Fruit fly (Drosophila melanogaster) whole organism, prepupa: Measurements from ENCODE around the gene CG14687.

ENCODE experiments used
- Blimp-1 ChIP-seq: fragments of 200-800 bp; sonication (Bioruptor generic); optimal IDR thresholded peaks from 3 replicates; lab custom pipeline; 2017; ENCODE audit warnings: missing biosample characterization, missing genetic modification characterization, mild to moderate bottlenecking, moderate library complexity, missing genetic modification reagents
- CG10669 ChIP-seq: fragments of 200-800 bp; sonication (Bioruptor generic); optimal IDR thresholded peaks from 3 replicates; lab custom pipeline; 2018; ENCODE audit warnings: missing biosample characterization, mild to moderate bottlenecking, missing genetic modification characterization, moderate library complexity
- CG11294 ChIP-seq: fragments of 200-800 bp; sonication (Bioruptor generic); IDR thresholded peaks from 2 replicates; pipeline ENCODE4 v1.3.6; 2022; ENCODE audit warnings: missing biosample characterization, missing genetic modification characterization
- CG11762 ChIP-seq: fragments of 200-800 bp; sonication (Bioruptor generic); optimal IDR thresholded peaks from 3 replicates; lab custom pipeline; 2016; ENCODE audit warnings: missing biosample characterization, missing genetic modification characterization; ENCODE audit not compliant: insufficient read depth
- CG11902 ChIP-seq: fragments of 200-800 bp; sonication (Bioruptor generic); optimal IDR thresholded peaks from 3 replicates; lab custom pipeline; 2016; ENCODE audit warnings: missing biosample characterization, missing genetic modification characterization
- CG15336 ChIP-seq: fragments of 200-800 bp; sonication (Bioruptor generic); IDR thresholded peaks from 2 replicates; pipeline ENCODE4 v1.3.6; 2022; ENCODE audit warnings: missing biosample characterization, missing genetic modification characterization
- CG1621 ChIP-seq: fragments of 200-800 bp; sonication (Bioruptor generic); optimal IDR thresholded peaks from 3 replicates; lab custom pipeline; 2018; ENCODE audit warnings: missing biosample characterization, mild to moderate bottlenecking, missing genetic modification characterization
- CG16779 ChIP-seq: fragments of 200-800 bp; sonication (Bioruptor generic); optimal IDR thresholded peaks from 3 replicates; lab custom pipeline; 2017; ENCODE audit warnings: missing biosample characterization, mild to moderate bottlenecking, missing genetic modification characterization
- CG3032 ChIP-seq: fragments of 200-800 bp; optimal IDR thresholded peaks from 2 replicates; lab custom pipeline; 2019; ENCODE audit warnings: missing biosample characterization, mild to moderate bottlenecking, missing genetic modification characterization, moderate library complexity
- CG31627 ChIP-seq: fragments of 200-800 bp; sonication (Bioruptor generic); optimal IDR thresholded peaks from 3 replicates; lab custom pipeline; 2016; ENCODE audit warnings: missing biosample characterization, missing genetic modification characterization
- CG32006 ChIP-seq: fragments of 200-800 bp; sonication (Bioruptor generic); optimal IDR thresholded peaks from 3 replicates; lab custom pipeline; 2017; ENCODE audit warnings: missing biosample characterization, mild to moderate bottlenecking, missing genetic modification characterization
- CG3919 ChIP-seq: fragments of 200-800 bp; sonication (Bioruptor generic); optimal IDR thresholded peaks from 3 replicates; lab custom pipeline; 2016; ENCODE audit warnings: missing biosample characterization, missing genetic modification characterization
- CG6163 ChIP-seq: fragments of 200-800 bp; sonication (Bioruptor generic); IDR thresholded peaks from 3 replicates; pipeline ENCODE4 v1.3.6; 2022; ENCODE audit warnings: missing biosample characterization, missing genetic modification characterization
- CG6276 ChIP-seq: fragments of 200-800 bp; sonication (Bioruptor generic); optimal IDR thresholded peaks from 2 replicates; lab custom pipeline; 2017; ENCODE audit warnings: missing biosample characterization, mild to moderate bottlenecking, missing genetic modification characterization
- CG6792 ChIP-seq: fragments of 200-800 bp; sonication (Bioruptor generic); optimal IDR thresholded peaks from 3 replicates; lab custom pipeline; 2016; ENCODE audit warnings: missing biosample characterization, missing genetic modification characterization
- CG6808 ChIP-seq: fragments of 200-800 bp; sonication (Bioruptor generic); optimal IDR thresholded peaks from 3 replicates; lab custom pipeline; 2017; ENCODE audit warnings: missing biosample characterization, missing genetic modification characterization, mild to moderate bottlenecking, moderate library complexity, missing genetic modification reagents
- CG6854 ChIP-seq: fragments of 200-800 bp; sonication (Bioruptor generic); optimal IDR thresholded peaks from 2 replicates; lab custom pipeline; 2017; ENCODE audit warnings: missing biosample characterization, mild to moderate bottlenecking, missing genetic modification characterization
- CG7368 ChIP-seq: fragments of 200-800 bp; sonication (Bioruptor generic); optimal IDR thresholded peaks from 3 replicates; lab custom pipeline; 2016; ENCODE audit warnings: missing biosample characterization, missing genetic modification characterization
- CG8119 ChIP-seq: fragments of 200-800 bp; sonication (Bioruptor generic); IDR thresholded peaks from 3 replicates; pipeline ENCODE4 v1.3.6; 2022; ENCODE audit warnings: missing biosample characterization, missing genetic modification characterization
- CG8632 ChIP-seq: fragments of 200-800 bp; sonication (Bioruptor generic); optimal IDR thresholded peaks from 3 replicates; lab custom pipeline; 2016; ENCODE audit warnings: missing biosample characterization, missing genetic modification characterization
- CG9139 ChIP-seq: fragments of 200-800 bp; sonication (Bioruptor generic); optimal IDR thresholded peaks from 3 replicates; lab custom pipeline; 2017; ENCODE audit warnings: missing biosample characterization, mild to moderate bottlenecking, missing genetic modification characterization
- Eip75B ChIP-seq: fragments of 200-800 bp; sonication (Bioruptor generic); optimal IDR thresholded peaks from 3 replicates; lab custom pipeline; 2016; ENCODE audit warnings: missing biosample characterization, missing genetic modification characterization
- Eip78C ChIP-seq: fragments of 200-800 bp; sonication (Bioruptor generic); peaks from one replicate; lab custom pipeline; 2016; ENCODE audit warnings: missing biosample characterization, missing genetic modification characterization
- Ets21C ChIP-seq: fragments of 200-800 bp; sonication (Bioruptor generic); optimal IDR thresholded peaks from 3 replicates; lab custom pipeline; 2016; ENCODE audit warnings: missing biosample characterization, missing genetic modification characterization
- Ets96B ChIP-seq: fragments of 200-800 bp; optimal IDR thresholded peaks from 2 replicates; lab custom pipeline; 2019; ENCODE audit warnings: missing biosample characterization, mild to moderate bottlenecking, missing genetic modification characterization, moderate library complexity
- Gug ChIP-seq: fragments of 200-800 bp; sonication (Bioruptor generic); IDR thresholded peaks from 2 replicates; pipeline ENCODE4 v1.3.6; 2022; ENCODE audit warnings: missing biosample characterization, missing genetic modification characterization
- Hr39 ChIP-seq: fragments of 200-800 bp; sonication (Bioruptor generic); optimal IDR thresholded peaks from 2 replicates; lab custom pipeline; 2016; ENCODE audit warnings: missing biosample characterization, missing genetic modification characterization
- Hr4 ChIP-seq: fragments of 200-800 bp; sonication (Bioruptor generic); optimal IDR thresholded peaks from 3 replicates; lab custom pipeline; 2016; ENCODE audit warnings: missing biosample characterization, missing genetic modification characterization
- Lpt ChIP-seq: fragments of 200-800 bp; sonication (Bioruptor generic); optimal IDR thresholded peaks from 3 replicates; lab custom pipeline; 2016; ENCODE audit warnings: missing biosample characterization, missing genetic modification characterization
- Met ChIP-seq: fragments of 200-800 bp; sonication (Bioruptor generic); optimal IDR thresholded peaks from 3 replicates; lab custom pipeline; 2016; ENCODE audit warnings: missing biosample characterization, missing genetic modification characterization
- OdsH ChIP-seq: fragments of 200-800 bp; sonication (Bioruptor generic); optimal IDR thresholded peaks from 3 replicates; lab custom pipeline; 2016; ENCODE audit warnings: missing biosample characterization, missing genetic modification characterization
- Smox ChIP-seq: fragments of 200-800 bp; sonication (Bioruptor generic); optimal IDR thresholded peaks from 3 replicates; lab custom pipeline; 2016; ENCODE audit warnings: missing biosample characterization, missing genetic modification characterization
- Sox102F ChIP-seq: fragments of 200-800 bp; sonication (Bioruptor generic); optimal IDR thresholded peaks from 2 replicates; lab custom pipeline; 2016; ENCODE audit warnings: missing biosample characterization, mild to moderate bottlenecking, missing genetic modification characterization
- Sox15 ChIP-seq: fragments of 200-800 bp; sonication (Bioruptor generic); optimal IDR thresholded peaks from 3 replicates; lab custom pipeline; 2016; ENCODE audit warnings: missing biosample characterization, missing genetic modification characterization
- achi ChIP-seq: fragments of 200-800 bp; sonication (Bioruptor generic); optimal IDR thresholded peaks from 3 replicates; lab custom pipeline; 2016; ENCODE audit warnings: missing biosample characterization, missing genetic modification characterization
- acj6 ChIP-seq: fragments of 200-800 bp; sonication (Bioruptor generic); optimal IDR thresholded peaks from 3 replicates; lab custom pipeline; 2016; ENCODE audit warnings: missing biosample characterization, missing genetic modification characterization
- cyc ChIP-seq: fragments of 200-800 bp; sonication (Bioruptor generic); optimal IDR thresholded peaks from 3 replicates; lab custom pipeline; 2016; ENCODE audit warnings: missing biosample characterization, missing genetic modification characterization
- dac ChIP-seq: fragments of 200-800 bp; sonication (Bioruptor generic); optimal IDR thresholded peaks from 2 replicates; lab custom pipeline; 2017; ENCODE audit warnings: missing biosample characterization, mild to moderate bottlenecking, missing genetic modification characterization
- dsx ChIP-seq: fragments of 200-800 bp; optimal IDR thresholded peaks from 3 replicates; lab custom pipeline; 2019; ENCODE audit warnings: missing biosample characterization, mild to moderate bottlenecking, missing genetic modification characterization, moderate library complexity; ENCODE audit not compliant: poor library complexity, severe bottlenecking
- eg ChIP-seq: fragments of 200-800 bp; sonication (Bioruptor generic); IDR thresholded peaks from 3 replicates; pipeline ENCODE4 v1.3.6; 2022; ENCODE audit warnings: missing biosample characterization, missing genetic modification characterization
- esn ChIP-seq: fragments of 200-800 bp; sonication (Bioruptor generic); optimal IDR thresholded peaks from 2 replicates; lab custom pipeline; 2016; ENCODE audit warnings: missing biosample characterization, mild to moderate bottlenecking, missing genetic modification characterization, moderate library complexity
- fd59A ChIP-seq: fragments of 200-800 bp; sonication (Bioruptor generic); optimal IDR thresholded peaks from 2 replicates; lab custom pipeline; 2017; ENCODE audit warnings: missing biosample characterization, mild to moderate bottlenecking, missing genetic modification characterization, missing genetic modification reagents
- fd85E ChIP-seq: fragments of 200-800 bp; sonication (Bioruptor generic); optimal IDR thresholded peaks from 3 replicates; lab custom pipeline; 2016; ENCODE audit warnings: missing biosample characterization, missing genetic modification characterization
- fkh ChIP-seq: fragments of 200-800 bp; sonication (Bioruptor generic); optimal IDR thresholded peaks from 3 replicates; lab custom pipeline; 2017; ENCODE audit warnings: missing biosample characterization, mild to moderate bottlenecking, missing genetic modification characterization, moderate library complexity
- lz ChIP-seq: fragments of 200-800 bp; sonication (Bioruptor generic); optimal IDR thresholded peaks from 3 replicates; lab custom pipeline; 2016; ENCODE audit warnings: missing biosample characterization, missing genetic modification characterization
- net ChIP-seq: fragments of 200-800 bp; sonication (Bioruptor generic); optimal IDR thresholded peaks from 3 replicates; lab custom pipeline; 2016; ENCODE audit warnings: missing biosample characterization, missing genetic modification characterization
- salr ChIP-seq, 2 experiments: fragments of 200-800 bp; sonication (Bioruptor generic); optimal IDR thresholded peaks; 3 replicates each; lab custom pipeline; 2016 to 2018; ENCODE audit warnings: missing biosample characterization in 2 of 2, missing genetic modification characterization in 2 of 2, mild to moderate bottlenecking in 1 of 2
- ss ChIP-seq, 2 experiments: fragments of 200-800 bp; sonication (Bioruptor generic); optimal IDR thresholded peaks; 2 replicates in 1 of 2; 3 replicates in 1 of 2; lab custom pipeline; 2017 to 2018; ENCODE audit warnings: mild to moderate bottlenecking in 2 of 2, missing biosample characterization in 2 of 2, missing genetic modification characterization in 2 of 2, moderate library complexity in 1 of 2
- svp ChIP-seq: fragments of 200-800 bp; sonication (Bioruptor generic); peaks from one replicate; lab custom pipeline; 2016; ENCODE audit warnings: missing biosample characterization, missing genetic modification characterization
- vri ChIP-seq: fragments of 200-800 bp; sonication (Bioruptor generic); optimal IDR thresholded peaks from 3 replicates; lab custom pipeline; 2016; ENCODE audit warnings: missing biosample characterization, mild to moderate bottlenecking, missing genetic modification characterization

Gene CG14687

dm6 chr3R:10828688-10829087 lies 36.0 kb downstream of the CG14687 start:
- TF ChIP-seq fkh (no peak), Eip78C (GFP tag; lab: Kevin White, UChicago) (peak; percentile 24), CG11294 (no peak), CG6854 (GFP tag; lab: Kevin White, UChicago) (peak; percentile 57), CG32006 (GFP tag; lab: Kevin White, UChicago) (no peak), Ets21C (no peak), ss (GFP tag; optimal IDR thresholded peaks at IDR 0.05; lab: Kevin White, UChicago) (peak in 1 of 2 experiments; percentile 70), CG8632 (no peak), svp (peak; percentile 56), Hr39 (GFP tag; lab: Kevin White, UChicago) (no peak)
- TF ChIP-seq, all 60 proteins: peak for 4

DNA sequence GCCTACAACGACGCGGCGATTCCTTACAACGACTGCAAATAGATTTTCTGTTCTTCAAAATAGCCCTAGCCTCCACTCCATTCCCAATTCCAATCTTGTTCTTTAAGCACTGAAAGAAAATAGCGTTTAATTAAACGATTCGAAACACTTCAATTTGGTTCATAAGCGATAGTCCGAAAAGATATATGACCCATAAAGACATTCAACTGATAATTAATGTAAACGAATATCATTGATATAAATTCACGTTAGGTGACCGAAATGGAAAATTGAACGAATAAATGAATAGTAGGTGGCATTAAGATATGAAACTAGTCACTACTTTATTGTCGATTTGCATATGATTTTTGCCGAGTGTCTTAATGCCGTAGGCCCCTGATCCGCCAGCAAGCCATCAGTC lies 37.0 kb downstream of the CG14687 start:
- TF ChIP-seq dac (GFP tag; lab: Kevin White, UChicago) (no peak), achi (GFP tag; lab: Kevin White, UChicago) (peak; percentile 31), fd59A (peak; percentile 66), CG9139 (GFP tag; lab: Kevin White, UChicago) (peak; percentile 8), CG3919 (GFP tag; lab: Kevin White, UChicago) (peak; percentile 30), CG7368 (GFP tag; lab: Kevin White, UChicago) (no peak), CG6808 (GFP tag; lab: Kevin White, UChicago) (peak; percentile 81), Blimp-1 (GFP tag; lab: Kevin White, UChicago) (no peak), CG6163 (GFP tag; lab: Robert Waterston, UW) (0 out of 3 replicates have a peak, but pooled peaks have one; percentile 35), Hr39 (GFP tag; lab: Kevin White, UChicago) (no peak), eg (GFP tag; lab: Robert Waterston, UW) (no peak), CG6792 (GFP tag; lab: Kevin White, UChicago) (no peak), Eip78C (GFP tag; lab: Kevin White, UChicago) (peak; percentile 88), CG16779 (tag; lab: Kevin White, UChicago) (no peak), CG1621 (tag; lab: Kevin White, UChicago) (peak; percentile 51), Smox (no peak), Gug (GFP tag; lab: Robert Waterston, UW) (no peak), salr (GFP tag; optimal IDR thresholded peaks at IDR 0.05; lab: Kevin White, UChicago) (peak; percentile 24 to 43), fkh (no peak), acj6 (GFP tag; lab: Kevin White, UChicago) (no peak), vri (GFP tag; lab: Kevin White, UChicago) (no peak), CG11762 (GFP tag; lab: Kevin White, UChicago) (no peak), Met (GFP tag; lab: Kevin White, UChicago) (no peak), Sox102F (no peak), CG6276 (GFP tag; lab: Kevin White, UChicago) (no peak), lz (GFP tag; lab: Kevin White, UChicago) (no peak), CG8632 (no peak), ss (GFP tag; optimal IDR thresholded peaks at IDR 0.05; lab: Kevin White, UChicago) (peak; percentile 55 to 61), CG6854 (GFP tag; lab: Kevin White, UChicago) (no peak), CG3032 (peak; percentile 80), Lpt (GFP tag; lab: Kevin White, UChicago) (no peak), svp (no peak), esn (GFP tag; lab: Kevin White, UChicago) (no peak), CG15336 (GFP tag; lab: Robert Waterston, UW) (no peak), net (GFP tag; lab: Kevin White, UChicago) (no peak), Sox15 (GFP tag; lab: Kevin White, UChicago) (no peak), CG31627 (GFP tag; lab: Kevin White, UChicago) (no peak), CG8119 (GFP tag; lab: Robert Waterston, UW) (0 out of 3 replicates have a peak, but pooled peaks have one; percentile 15), Eip75B (peak; percentile 56), fd85E (GFP tag; lab: Kevin White, UChicago) (no peak), CG10669 (GFP tag; lab: Kevin White, UChicago) (peak; percentile 69), Ets96B (tag; lab: Kevin White, UChicago) (peak; percentile 74), CG11902 (GFP tag; lab: Kevin White, UChicago) (no peak), dsx (GFP tag; lab: Kevin White, UChicago) (peak; percentile 45), cyc (GFP tag; lab: Kevin White, UChicago) (no peak), Hr4 (GFP tag; lab: Kevin White, UChicago) (no peak), OdsH (GFP tag; lab: Kevin White, UChicago) (peak; percentile 24)
